Fruit fly (Drosophila melanogaster): Measurements from ENCODE around the gene CG3708.

dm6 chrX:940580-941184 is 10.8 kb upstream of the CG3708 start, which contains the start of the genes CG3704 and mus81:
- TF ChIP-seq pan (optimal IDR thresholded peaks at IDR 0.05) (no peak), psq (optimal IDR thresholded peaks at IDR 0.05) (no peak), usp (GFP tag; optimal IDR thresholded peaks at IDR 0.05) (no peak), Dll (optimal IDR thresholded peaks at IDR 0.05) (peak; percentile 27), CG8478 (optimal IDR thresholded peaks at IDR 0.05) (no peak), EcR (GFP tag; optimal IDR thresholded peaks at IDR 0.05) (no peak)

All from whole organism.